Worm (Caenorhabditis elegans) whole organism, L2 larva: Measurements from ENCODE around the gene cyp-35A1.

ENCODE experiments used
- R02D3.7 ChIP-seq: fragments of 150-350 bp; optimal IDR thresholded peaks from 2 replicates; lab custom pipeline; 2014; ENCODE audit warnings: missing biosample characterization, missing genetic modification characterization
- Y55F3AM.14 ChIP-seq: fragments of 200-800 bp; sonication (Bioruptor generic); optimal IDR thresholded peaks from 2 replicates; lab custom pipeline; 2018; ENCODE audit warnings: mild to moderate bottlenecking, missing genetic modification characterization, missing compliant biosample characterization
- ama-1 ChIP-seq: fragments of 150-350 bp; optimal IDR thresholded peaks from 2 replicates; lab custom pipeline; 2018; ENCODE audit warnings: inconsistent platforms
- egl-27 ChIP-seq: sonication (generic microtip); optimal IDR thresholded peaks from 3 replicates; lab custom pipeline; 2017; ENCODE audit warnings: missing biosample characterization, missing genetic modification reagents, missing genetic modification characterization
- fos-1 ChIP-seq: fragments of 150-350 bp; optimal IDR thresholded peaks from 2 replicates; lab custom pipeline; 2014; ENCODE audit warnings: missing biosample characterization, missing genetic modification characterization
- lin-11 ChIP-seq: fragments of 150-350 bp; sonication (generic microtip); optimal IDR thresholded peaks from 2 replicates; lab custom pipeline; 2014; ENCODE audit warnings: missing biosample characterization, missing genetic modification characterization, inconsistent platforms, mixed read lengths
- mdl-1 ChIP-seq, 2 experiments: fragments of 150-350 bp in 1 of 2; sonication (generic microtip) in 1 of 2; optimal IDR thresholded peaks; 2 replicates each; lab custom pipeline; 2017; ENCODE audit warnings: missing biosample characterization in 2 of 2, missing genetic modification characterization in 2 of 2
- nhr-11 ChIP-seq: fragments of 150-350 bp; optimal IDR thresholded peaks from 2 replicates; lab custom pipeline; 2014; ENCODE audit warnings: missing biosample characterization, missing genetic modification characterization
- nhr-77 ChIP-seq: fragments of 150-350 bp; optimal IDR thresholded peaks from 2 replicates; lab custom pipeline; 2014; ENCODE audit warnings: missing biosample characterization, missing genetic modification characterization
- sem-4 ChIP-seq: fragments of 150-350 bp; optimal IDR thresholded peaks from 2 replicates; lab custom pipeline; 2014; ENCODE audit warnings: missing biosample characterization, missing genetic modification reagents, missing genetic modification characterization
- snpc-4 ChIP-seq: fragments of 150-350 bp; optimal IDR thresholded peaks from 2 replicates; lab custom pipeline; 2014; ENCODE audit warnings: missing biosample characterization, missing genetic modification characterization
- zag-1 ChIP-seq: fragments of 150-350 bp; optimal IDR thresholded peaks from 2 replicates; lab custom pipeline; 2014; ENCODE audit warnings: missing biosample characterization, missing genetic modification characterization

DNA sequence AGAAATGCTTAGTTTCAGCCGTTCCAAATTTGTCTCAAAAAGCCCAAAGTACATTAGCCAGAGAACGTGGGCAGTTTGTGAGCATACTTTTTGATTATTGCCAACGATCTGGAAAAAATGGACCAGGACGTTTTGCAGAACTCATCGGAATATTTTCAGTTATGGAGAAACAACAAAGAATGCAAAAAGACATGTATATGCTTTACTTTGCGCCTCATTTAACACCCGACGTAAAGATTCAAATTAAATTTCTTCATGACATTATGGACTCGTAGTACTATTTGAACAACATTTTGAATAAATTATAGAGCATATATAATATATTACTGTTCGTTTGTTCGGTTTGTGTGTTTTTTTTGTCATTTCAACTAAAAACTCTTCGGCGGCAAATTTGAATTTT is 18.1 kb downstream of the cyp-35A1 start, which contains the start of gene srh-244:
- TF ChIP-seq R02D3.7 (tag; lab: Kevin White, UChicago) (no peak), Y55F3AM.14 (GFP tag; lab: Kevin White, UChicago) (no peak), fos-1 (no peak), nhr-11 (tag; lab: Kevin White, UChicago) (no peak), mdl-1 (tag; optimal IDR thresholded peaks at IDR 0.05; lab: Kevin White, UChicago) (no peak), egl-27 (tag; lab: Kevin White, UChicago) (no peak), ama-1 (no peak), nhr-77 (tag; lab: Kevin White, UChicago) (no peak), sem-4 (tag; lab: Kevin White, UChicago) (no peak), zag-1 (tag; lab: Kevin White, UChicago) (no peak), lin-11 (tag; lab: Kevin White, UChicago) (no peak), snpc-4 (tag; lab: Kevin White, UChicago) (no peak)
